Worm (Caenorhabditis elegans): ENCODE results near the gene ZK6.6.

- no peak for TF ChIP-seq hlh-1 (tag; optimal IDR thresholded peaks at IDR 0.05)
- TF ChIP-seq nhr-76 (tag; optimal IDR thresholded peaks at IDR 0.05), result no peak
- no peak for TF ChIP-seq unc-62 (GFP tag; optimal IDR thresholded peaks at IDR 0.05)
- TF ChIP-seq ztf-11 (tag; optimal IDR thresholded peaks at IDR 0.05), result no peak
- TF ChIP-seq unc-39 (tag; optimal IDR thresholded peaks at IDR 0.05), result no peak
- TF ChIP-seq lin-13 (tag; optimal IDR thresholded peaks at IDR 0.05), result no peak
- TF ChIP-seq bed-3 (GFP tag; optimal IDR thresholded peaks at IDR 0.05), result no peak
- TF ChIP-seq lsy-2 (tag; optimal IDR thresholded peaks at IDR 0.05), result no peak
- TF ChIP-seq ceh-43 (GFP tag; optimal IDR thresholded peaks at IDR 0.05), result no peak
Observed at ce11 chrV:388397-388796, at the start of gene ZK6.6.

All from whole organism, mixed stage, embryonic.